Worm (Caenorhabditis elegans) whole organism, L2 larva: ENCODE results near the gene C16D9.9.

Experiments
- F13H6.1 ChIP-seq: sonication (generic microtip); optimal IDR thresholded peaks from 2 replicates; lab custom pipeline; 2016; ENCODE audit warnings: missing genetic modification characterization, missing compliant biosample characterization
- ZK546.5 ChIP-seq: sonication (generic microtip); optimal IDR thresholded peaks from 2 replicates; lab custom pipeline; 2017; ENCODE audit warnings: missing biosample characterization, missing genetic modification characterization
- ama-1 ChIP-seq: fragments of 150-350 bp; optimal IDR thresholded peaks from 2 replicates; lab custom pipeline; 2018; ENCODE audit warnings: inconsistent platforms
- elt-3 ChIP-seq: sonication (generic microtip); optimal IDR thresholded peaks from 2 replicates; lab custom pipeline; 2017; ENCODE audit warnings: missing biosample characterization, missing genetic modification characterization
- lin-39 ChIP-seq: fragments of 150-350 bp; optimal IDR thresholded peaks from 2 replicates; lab custom pipeline; 2014; ENCODE audit warnings: missing biosample characterization, missing genetic modification reagents, missing genetic modification characterization
- lsy-2 ChIP-seq, 2 experiments: fragments of 150-350 bp in 1 of 2; sonication (generic microtip) in 1 of 2; optimal IDR thresholded peaks; 2 replicates each; lab custom pipeline; 2014 to 2017; ENCODE audit warnings: missing biosample characterization in 2 of 2, missing genetic modification characterization in 2 of 2
- mdl-1 ChIP-seq, 2 experiments: fragments of 150-350 bp in 1 of 2; sonication (generic microtip) in 1 of 2; optimal IDR thresholded peaks; 2 replicates each; lab custom pipeline; 2017; ENCODE audit warnings: missing biosample characterization in 2 of 2, missing genetic modification characterization in 2 of 2
- nhr-11 ChIP-seq: fragments of 150-350 bp; optimal IDR thresholded peaks from 2 replicates; lab custom pipeline; 2014; ENCODE audit warnings: missing biosample characterization, missing genetic modification characterization
- nhr-77 ChIP-seq: fragments of 150-350 bp; optimal IDR thresholded peaks from 2 replicates; lab custom pipeline; 2014; ENCODE audit warnings: missing biosample characterization, missing genetic modification characterization

- TF ChIP-seq lin-39 (tag; lab: Kevin White, UChicago), result no peak
- no peak for TF ChIP-seq nhr-11 (tag; lab: Kevin White, UChicago)
- TF ChIP-seq F13H6.1 (tag; lab: Kevin White, UChicago), result no peak
- TF ChIP-seq mdl-1 (tag; optimal IDR thresholded peaks at IDR 0.05; lab: Kevin White, UChicago), result no peak
- no peak for TF ChIP-seq ZK546.5 (tag; lab: Kevin White, UChicago)
- TF ChIP-seq nhr-77, result no peak
- no peak for TF ChIP-seq ama-1 (lab: Kevin White, UChicago)
- no peak for TF ChIP-seq elt-3 (tag; lab: Kevin White, UChicago)
- no peak for TF ChIP-seq lsy-2 (tag; optimal IDR thresholded peaks at IDR 0.05; lab: Kevin White, UChicago)
These were observed 20.8 kb downstream of the C16D9.9 start, which contains the start of gene slc-17.5 for ce11 chrV:8284800-8285199.
